Fruit fly (Drosophila melanogaster) whole organism, prepupa: Measurements from ENCODE around the gene CG32591.
A peak's percentile ranks its signal among the peaks of the same experiment; 100 is the strongest.

Experiments used
- Blimp-1 ChIP-seq: fragments of 200-800 bp; sonication (Bioruptor generic); optimal IDR thresholded peaks from 3 replicates; lab custom pipeline; 2017; ENCODE audit warnings: missing biosample characterization, missing genetic modification characterization, mild to moderate bottlenecking, moderate library complexity, missing genetic modification reagents
- CG10631 ChIP-seq: fragments of 200-800 bp; sonication (Bioruptor generic); optimal IDR thresholded peaks from 2 replicates; lab custom pipeline; 2016; ENCODE audit warnings: missing biosample characterization, missing genetic modification characterization
- CG10669 ChIP-seq: fragments of 200-800 bp; sonication (Bioruptor generic); optimal IDR thresholded peaks from 3 replicates; lab custom pipeline; 2018; ENCODE audit warnings: missing biosample characterization, mild to moderate bottlenecking, missing genetic modification characterization, moderate library complexity
- CG11294 ChIP-seq: fragments of 200-800 bp; sonication (Bioruptor generic); IDR thresholded peaks from 2 replicates; pipeline ENCODE4 v1.3.6; 2022; ENCODE audit warnings: missing biosample characterization, missing genetic modification characterization
- CG11762 ChIP-seq: fragments of 200-800 bp; sonication (Bioruptor generic); optimal IDR thresholded peaks from 3 replicates; lab custom pipeline; 2016; ENCODE audit warnings: missing biosample characterization, missing genetic modification characterization; ENCODE audit not compliant: insufficient read depth
- CG1621 ChIP-seq: fragments of 200-800 bp; sonication (Bioruptor generic); optimal IDR thresholded peaks from 3 replicates; lab custom pipeline; 2018; ENCODE audit warnings: missing biosample characterization, mild to moderate bottlenecking, missing genetic modification characterization
- CG3032 ChIP-seq: fragments of 200-800 bp; optimal IDR thresholded peaks from 2 replicates; lab custom pipeline; 2019; ENCODE audit warnings: missing biosample characterization, mild to moderate bottlenecking, missing genetic modification characterization, moderate library complexity
- CG31627 ChIP-seq: fragments of 200-800 bp; sonication (Bioruptor generic); optimal IDR thresholded peaks from 3 replicates; lab custom pipeline; 2016; ENCODE audit warnings: missing biosample characterization, missing genetic modification characterization
- CG34406 ChIP-seq: fragments of 200-800 bp; sonication (Bioruptor generic); optimal IDR thresholded peaks from 3 replicates; lab custom pipeline; 2016; ENCODE audit warnings: missing biosample characterization, missing genetic modification characterization
- CG3919 ChIP-seq: fragments of 200-800 bp; sonication (Bioruptor generic); optimal IDR thresholded peaks from 3 replicates; lab custom pipeline; 2016; ENCODE audit warnings: missing biosample characterization, missing genetic modification characterization
- CG4318 ChIP-seq: fragments of 200-800 bp; sonication (Bioruptor generic); optimal IDR thresholded peaks from 3 replicates; lab custom pipeline; 2017; ENCODE audit warnings: missing biosample characterization, mild to moderate bottlenecking, missing genetic modification characterization
- CG6163 ChIP-seq: fragments of 200-800 bp; sonication (Bioruptor generic); IDR thresholded peaks from 3 replicates; pipeline ENCODE4 v1.3.6; 2022; ENCODE audit warnings: missing biosample characterization, missing genetic modification characterization
- CG6276 ChIP-seq: fragments of 200-800 bp; sonication (Bioruptor generic); optimal IDR thresholded peaks from 2 replicates; lab custom pipeline; 2017; ENCODE audit warnings: missing biosample characterization, mild to moderate bottlenecking, missing genetic modification characterization
- CG6854 ChIP-seq: fragments of 200-800 bp; sonication (Bioruptor generic); optimal IDR thresholded peaks from 2 replicates; lab custom pipeline; 2017; ENCODE audit warnings: missing biosample characterization, mild to moderate bottlenecking, missing genetic modification characterization
- CG7368 ChIP-seq: fragments of 200-800 bp; sonication (Bioruptor generic); optimal IDR thresholded peaks from 3 replicates; lab custom pipeline; 2016; ENCODE audit warnings: missing biosample characterization, missing genetic modification characterization
- CG8119 ChIP-seq: fragments of 200-800 bp; sonication (Bioruptor generic); IDR thresholded peaks from 3 replicates; pipeline ENCODE4 v1.3.6; 2022; ENCODE audit warnings: missing biosample characterization, missing genetic modification characterization
- CG8632 ChIP-seq: fragments of 200-800 bp; sonication (Bioruptor generic); optimal IDR thresholded peaks from 3 replicates; lab custom pipeline; 2016; ENCODE audit warnings: missing biosample characterization, missing genetic modification characterization
- Eip75B ChIP-seq: fragments of 200-800 bp; sonication (Bioruptor generic); optimal IDR thresholded peaks from 3 replicates; lab custom pipeline; 2016; ENCODE audit warnings: missing biosample characterization, missing genetic modification characterization
- Eip78C ChIP-seq: fragments of 200-800 bp; sonication (Bioruptor generic); peaks from one replicate; lab custom pipeline; 2016; ENCODE audit warnings: missing biosample characterization, missing genetic modification characterization
- Eip93F ChIP-seq: fragments of 200-800 bp; sonication (Bioruptor generic); optimal IDR thresholded peaks from 2 replicates; lab custom pipeline; 2016; ENCODE audit warnings: missing biosample characterization, mild to moderate bottlenecking, missing genetic modification characterization
- Ets96B ChIP-seq: fragments of 200-800 bp; optimal IDR thresholded peaks from 2 replicates; lab custom pipeline; 2019; ENCODE audit warnings: missing biosample characterization, mild to moderate bottlenecking, missing genetic modification characterization, moderate library complexity
- Gug ChIP-seq: fragments of 200-800 bp; sonication (Bioruptor generic); IDR thresholded peaks from 2 replicates; pipeline ENCODE4 v1.3.6; 2022; ENCODE audit warnings: missing biosample characterization, missing genetic modification characterization
- Hr38 ChIP-seq: sonication (Bioruptor generic); optimal IDR thresholded peaks from 2 replicates; lab custom pipeline; 2016; ENCODE audit warnings: missing biosample characterization, missing genetic modification characterization
- Hr4 ChIP-seq: fragments of 200-800 bp; sonication (Bioruptor generic); optimal IDR thresholded peaks from 3 replicates; lab custom pipeline; 2016; ENCODE audit warnings: missing biosample characterization, missing genetic modification characterization
- Lpt ChIP-seq: fragments of 200-800 bp; sonication (Bioruptor generic); optimal IDR thresholded peaks from 3 replicates; lab custom pipeline; 2016; ENCODE audit warnings: missing biosample characterization, missing genetic modification characterization
- Met ChIP-seq: fragments of 200-800 bp; sonication (Bioruptor generic); optimal IDR thresholded peaks from 3 replicates; lab custom pipeline; 2016; ENCODE audit warnings: missing biosample characterization, missing genetic modification characterization
- Smox ChIP-seq: fragments of 200-800 bp; sonication (Bioruptor generic); optimal IDR thresholded peaks from 3 replicates; lab custom pipeline; 2016; ENCODE audit warnings: missing biosample characterization, missing genetic modification characterization
- Sox102F ChIP-seq: fragments of 200-800 bp; sonication (Bioruptor generic); optimal IDR thresholded peaks from 2 replicates; lab custom pipeline; 2016; ENCODE audit warnings: missing biosample characterization, mild to moderate bottlenecking, missing genetic modification characterization
- Sox14 ChIP-seq: fragments of 200-800 bp; sonication (Bioruptor generic); optimal IDR thresholded peaks from 3 replicates; lab custom pipeline; 2016; ENCODE audit warnings: missing biosample characterization, missing genetic modification characterization
- achi ChIP-seq: fragments of 200-800 bp; sonication (Bioruptor generic); optimal IDR thresholded peaks from 3 replicates; lab custom pipeline; 2016; ENCODE audit warnings: missing biosample characterization, missing genetic modification characterization
- acj6 ChIP-seq: fragments of 200-800 bp; sonication (Bioruptor generic); optimal IDR thresholded peaks from 3 replicates; lab custom pipeline; 2016; ENCODE audit warnings: missing biosample characterization, missing genetic modification characterization
- dsx ChIP-seq: fragments of 200-800 bp; optimal IDR thresholded peaks from 3 replicates; lab custom pipeline; 2019; ENCODE audit warnings: missing biosample characterization, mild to moderate bottlenecking, missing genetic modification characterization, moderate library complexity; ENCODE audit not compliant: poor library complexity, severe bottlenecking
- eg ChIP-seq: fragments of 200-800 bp; sonication (Bioruptor generic); IDR thresholded peaks from 3 replicates; pipeline ENCODE4 v1.3.6; 2022; ENCODE audit warnings: missing biosample characterization, missing genetic modification characterization
- fd85E ChIP-seq: fragments of 200-800 bp; sonication (Bioruptor generic); optimal IDR thresholded peaks from 3 replicates; lab custom pipeline; 2016; ENCODE audit warnings: missing biosample characterization, missing genetic modification characterization
- fkh ChIP-seq: fragments of 200-800 bp; sonication (Bioruptor generic); optimal IDR thresholded peaks from 3 replicates; lab custom pipeline; 2017; ENCODE audit warnings: missing biosample characterization, mild to moderate bottlenecking, missing genetic modification characterization, moderate library complexity
- pdm3 ChIP-seq: fragments of 200-800 bp; sonication (Bioruptor generic); optimal IDR thresholded peaks from 3 replicates; lab custom pipeline; 2016; ENCODE audit warnings: missing biosample characterization, missing genetic modification characterization
- spab ChIP-seq: fragments of 200-800 bp; sonication (Bioruptor generic); optimal IDR thresholded peaks from 2 replicates; lab custom pipeline; 2017; ENCODE audit warnings: missing biosample characterization, mild to moderate bottlenecking, missing genetic modification characterization, missing genetic modification reagents
- vri ChIP-seq: fragments of 200-800 bp; sonication (Bioruptor generic); optimal IDR thresholded peaks from 3 replicates; lab custom pipeline; 2016; ENCODE audit warnings: missing biosample characterization, mild to moderate bottlenecking, missing genetic modification characterization

CG32591 gene

DNA sequence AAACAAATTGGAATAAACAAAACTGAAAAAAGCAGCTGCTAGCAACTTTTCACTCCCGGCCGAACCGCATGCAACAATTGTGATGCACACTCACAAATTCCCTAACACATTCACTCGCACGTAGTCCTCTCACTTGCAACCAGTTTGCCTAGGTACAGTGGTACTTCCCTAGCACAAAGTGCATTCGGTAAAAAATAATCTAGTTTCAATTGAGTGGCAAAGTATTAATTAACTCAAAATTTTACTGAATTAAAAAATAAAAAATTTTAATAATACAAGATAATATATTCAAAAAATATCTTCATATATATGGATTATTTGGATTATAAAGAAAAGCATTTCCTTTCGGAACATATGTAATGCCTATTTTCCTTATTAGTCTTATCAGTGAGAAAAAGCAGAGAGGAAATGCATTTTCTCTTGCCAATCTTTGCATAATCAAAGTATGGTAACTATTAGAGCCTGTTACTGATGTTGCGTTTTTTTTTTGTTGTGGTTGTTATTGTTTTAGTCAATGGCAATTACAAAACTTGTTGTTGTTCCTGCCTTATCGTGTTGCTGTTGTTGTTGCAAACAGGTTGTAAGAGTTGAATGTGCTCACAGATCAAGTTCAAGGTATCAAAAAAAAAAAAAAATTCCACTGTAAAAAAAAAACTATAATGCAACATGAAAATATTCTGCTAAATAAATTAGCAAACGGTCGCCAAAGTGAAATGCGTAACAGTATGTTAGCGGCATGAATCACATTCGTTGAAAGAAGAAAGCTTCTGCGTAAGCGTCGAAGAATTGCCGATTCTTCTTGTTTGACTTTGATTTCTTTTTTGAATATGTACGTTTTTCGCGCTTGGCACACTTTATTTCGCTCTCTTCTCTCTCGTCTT lies 6.1 kb downstream of the CG32591 start (continued):
- TF ChIP-seq Eip75B (GFP tag; lab: Kevin White, UChicago) (peak; percentile 25), CG10631 (GFP tag; lab: Kevin White, UChicago) (peak; percentile 55), CG7368 (GFP tag; lab: Kevin White, UChicago) (no peak), CG11762 (GFP tag; lab: Kevin White, UChicago) (no peak), pdm3 (GFP tag; lab: Kevin White, UChicago) (peak; percentile 40), vri (GFP tag; lab: Kevin White, UChicago) (peak; percentile 27), CG6854 (GFP tag; lab: Kevin White, UChicago) (no peak), CG8119 (GFP tag; lab: Robert Waterston, UW) (peak; percentile 77), CG31627 (GFP tag; lab: Kevin White, UChicago) (no peak), CG10669 (GFP tag; lab: Kevin White, UChicago) (peak; percentile 13)

- TF ChIP-seq CG4318 (no peak), CG3032 (tag; lab: Kevin White, UChicago) (no peak), CG8119 (GFP tag; lab: Robert Waterston, UW) (no peak), CG11294 (GFP tag; lab: Robert Waterston, UW) (no peak), Lpt (no peak), fkh (peak; percentile 57), fd85E (GFP tag; lab: Kevin White, UChicago) (no peak), Eip75B (GFP tag; lab: Kevin White, UChicago) (no peak), Gug (no peak), Ets96B (tag; lab: Kevin White, UChicago) (no peak), CG34406 (GFP tag; lab: Kevin White, UChicago) (no peak), CG1621 (no peak), dsx (GFP tag; lab: Kevin White, UChicago) (no peak), Eip78C (GFP tag; lab: Kevin White, UChicago) (peak; percentile 20), acj6 (no peak), CG6276 (GFP tag; lab: Kevin White, UChicago) (no peak), spab (GFP tag; lab: Kevin White, UChicago) (no peak), achi (no peak), Eip93F (GFP tag; lab: Kevin White, UChicago) (no peak), Sox102F (no peak), Met (GFP tag; lab: Kevin White, UChicago) (no peak), eg (GFP tag; lab: Robert Waterston, UW) (no peak), CG3919 (GFP tag; lab: Kevin White, UChicago) (no peak), vri (GFP tag; lab: Kevin White, UChicago) (peak; percentile 52)
- TF ChIP-seq, all 60 proteins: peak for 3
These were observed 9.9 kb downstream of the CG32591 start, which contains the start of gene Eo for dm6 chrX:14918750-14919247. TSS of gene Eo (minus strand) at chrX:14918800.

- no peak for TF ChIP-seq CG6276 (GFP tag; lab: Kevin White, UChicago)
- no peak for TF ChIP-seq vri (GFP tag; lab: Kevin White, UChicago)
- no peak for TF ChIP-seq CG8632
- TF ChIP-seq Sox102F, result no peak
- TF ChIP-seq Gug, result no peak
- no peak for TF ChIP-seq Smox (GFP tag; lab: Kevin White, UChicago)
- no peak for TF ChIP-seq Sox14 (GFP tag; lab: Kevin White, UChicago)
- no peak for TF ChIP-seq dsx (GFP tag; lab: Kevin White, UChicago)
- no peak for TF ChIP-seq Hr4 (GFP tag; lab: Kevin White, UChicago)
- no peak for TF ChIP-seq pdm3 (GFP tag; lab: Kevin White, UChicago)
- TF ChIP-seq CG11294 (GFP tag; lab: Robert Waterston, UW), result no peak
- no peak for TF ChIP-seq spab (GFP tag; lab: Kevin White, UChicago)
- TF ChIP-seq Hr38 (GFP tag; lab: Kevin White, UChicago), result no peak
- TF ChIP-seq acj6, result no peak
- no peak for TF ChIP-seq CG6163 (GFP tag; lab: Robert Waterston, UW)
- no peak for TF ChIP-seq CG11762 (GFP tag; lab: Kevin White, UChicago)
- no peak for TF ChIP-seq Blimp-1 (GFP tag; lab: Kevin White, UChicago)
These were observed 14.9 kb downstream of the CG32591 start, which contains the start of gene CG12398 for dm6 chrX:14913706-14914303. TSS of gene CG12398 (minus strand) at chrX:14913812.
